Fruit fly (Drosophila melanogaster): Measurements from ENCODE around the gene CG4935.

Gene CG4935

DNA sequence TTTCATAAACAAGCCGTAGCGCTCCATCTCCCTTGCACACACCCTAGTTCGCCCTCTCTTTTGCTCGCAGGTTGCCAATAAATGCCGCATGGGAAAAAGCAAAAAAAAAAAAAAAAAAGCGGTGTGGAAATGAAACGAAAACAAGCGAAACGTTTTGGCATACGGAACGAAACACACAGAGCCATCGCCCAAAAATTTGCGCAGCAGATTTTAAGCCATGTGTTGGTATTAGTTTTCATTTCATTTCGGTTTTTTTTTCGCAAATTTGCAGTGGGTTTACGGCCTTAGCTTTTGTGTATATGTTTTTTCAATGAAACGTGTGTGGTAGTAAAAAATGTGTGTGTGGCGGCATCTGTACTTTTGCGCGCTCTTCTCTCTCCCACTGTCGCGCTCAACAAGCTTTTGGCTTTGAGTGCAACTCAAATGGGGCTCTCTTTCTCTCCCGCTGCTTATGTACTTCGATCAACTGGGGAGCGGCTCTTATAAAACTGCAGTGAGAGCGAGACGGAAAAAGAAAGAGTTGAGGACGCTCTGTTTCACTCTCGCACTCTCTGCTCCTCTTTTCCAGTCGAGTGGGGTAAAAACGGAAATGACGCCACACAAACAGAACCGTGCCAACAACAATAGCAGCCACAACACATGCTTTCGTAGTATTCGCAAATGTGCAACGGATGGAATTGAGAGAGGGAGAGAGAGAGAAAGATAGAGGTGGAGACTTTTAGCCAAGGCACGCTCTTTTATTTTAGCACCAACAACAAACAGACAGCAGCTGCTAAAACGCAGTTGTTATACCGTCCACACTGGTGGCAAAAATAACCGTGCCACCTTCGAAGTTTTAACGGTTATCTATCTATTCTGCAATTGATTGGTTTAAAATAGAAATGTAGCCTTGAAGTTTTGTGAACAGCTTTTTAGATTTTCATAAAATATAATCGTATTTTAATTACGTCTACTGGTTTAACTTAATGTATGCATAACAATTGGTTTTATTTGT lies 22.7 kb downstream of the CG4935 start (continued):
- TF ChIP-seq Taf1 (GFP tag; IDR thresholded peaks at IDR 0.05) = no peak
- TF ChIP-seq schlank (tag; optimal IDR thresholded peaks at IDR 0.05) = peak; percentile 47
- peak; percentile 30 for TF ChIP-seq CG6854 (GFP tag; optimal IDR thresholded peaks at IDR 0.05)
- no peak for TF ChIP-seq h (optimal IDR thresholded peaks at IDR 0.05)
- TF ChIP-seq CG1792 (GFP tag; optimal IDR thresholded peaks at IDR 0.05) = peak; percentile 3
- peak; percentile 61 for TF ChIP-seq CG13775 (GFP tag; optimal IDR thresholded peaks at IDR 0.05)
- TF ChIP-seq CG12659 (GFP tag; optimal IDR thresholded peaks at IDR 0.05) = peak; percentile 47
- TF ChIP-seq kni (GFP tag; optimal IDR thresholded peaks at IDR 0.05) = peak; percentile 84
- peak; percentile 42 for TF ChIP-seq onecut (GFP tag; IDR thresholded peaks at IDR 0.05)
- peak; percentile 57 for TF ChIP-seq CrebB (tag; optimal IDR thresholded peaks at IDR 0.05)
- peak; percentile 58 for TF ChIP-seq CG4707 (GFP tag; optimal IDR thresholded peaks at IDR 0.05)
- TF ChIP-seq Trl (optimal IDR thresholded peaks at IDR 0.05) = peak; percentile 94 to 99
- peak; percentile 13 for TF ChIP-seq Trl (GFP tag; optimal IDR thresholded peaks at IDR 0.05)
- no peak for TF ChIP-seq kay (GFP tag; optimal IDR thresholded peaks at IDR 0.05)
- no peak for TF ChIP-seq CG34422 (GFP tag; IDR thresholded peaks at IDR 0.05)
- peak; percentile 56 for TF ChIP-seq CG6765 (GFP tag; optimal IDR thresholded peaks at IDR 0.05)
- TF ChIP-seq nau (GFP tag; optimal IDR thresholded peaks at IDR 0.05) = peak; percentile 51
- no peak for TF ChIP-seq btn (GFP tag; optimal IDR thresholded peaks at IDR 0.05)
- TF ChIP-seq Ssrp (tag; optimal IDR thresholded peaks at IDR 0.05) = peak; percentile 1
- TF ChIP-seq maf-S (GFP tag; optimal IDR thresholded peaks at IDR 0.05) = peak; percentile 8
- no peak for TF ChIP-seq dysf (GFP tag; IDR thresholded peaks at IDR 0.05)
- no peak for TF ChIP-seq CG33557 (GFP tag; optimal IDR thresholded peaks at IDR 0.05)
- TF ChIP-seq usp (GFP tag; optimal IDR thresholded peaks at IDR 0.05) = no peak
- no peak for TF ChIP-seq wor (GFP tag; IDR thresholded peaks at IDR 0.05)
- no peak for TF ChIP-seq Atf6 (GFP tag; IDR thresholded peaks at IDR 0.05)
- peak; percentile 26 for TF ChIP-seq tio (GFP tag; optimal IDR thresholded peaks at IDR 0.05)
- peak; percentile 37 for TF ChIP-seq Antp (GFP tag; optimal IDR thresholded peaks at IDR 0.05)
- TF ChIP-seq sd (tag; optimal IDR thresholded peaks at IDR 0.05) = peak; percentile 41
- peak; percentile 50 for TF ChIP-seq ind (GFP tag; optimal IDR thresholded peaks at IDR 0.05)
- TF ChIP-seq al (GFP tag; IDR thresholded peaks at IDR 0.05) = no peak
- TF ChIP-seq sc (optimal IDR thresholded peaks at IDR 0.05) = no peak
- no peak for TF ChIP-seq sc (GFP tag; optimal IDR thresholded peaks at IDR 0.05)
- no peak for TF ChIP-seq CG42726 (GFP tag; IDR thresholded peaks at IDR 0.05; ENCODE audit: partially characterized antibody)
- no peak for TF ChIP-seq fu2 (GFP tag; optimal IDR thresholded peaks at IDR 0.05)
- peak; percentile 10 to 72 for TF ChIP-seq Hr51 (GFP tag; optimal IDR thresholded peaks at IDR 0.05)
- TF ChIP-seq CG15514 (GFP tag; optimal IDR thresholded peaks at IDR 0.05) = peak; percentile 36
- peak; percentile 34 for TF ChIP-seq CG12155 (GFP tag; optimal IDR thresholded peaks at IDR 0.05)
- no peak for TF ChIP-seq Lpt (GFP tag; optimal IDR thresholded peaks at IDR 0.05)
- peak; percentile 27 for TF ChIP-seq CG18262 (tag; optimal IDR thresholded peaks at IDR 0.05)
- TF ChIP-seq CG10979 (tag; optimal IDR thresholded peaks at IDR 0.05) = no peak
- TF ChIP-seq CG16813 (GFP tag; IDR thresholded peaks at IDR 0.05; ENCODE audit: partially characterized antibody) = no peak
- TF ChIP-seq CG31441 (GFP tag; IDR thresholded peaks at IDR 0.05) = no peak
- peak; percentile 83 for TF ChIP-seq CG3281 (GFP tag; optimal IDR thresholded peaks at IDR 0.05)
- TF ChIP-seq bcd (GFP tag; optimal IDR thresholded peaks at IDR 0.05) = peak; percentile 23
- TF ChIP-seq Meics (GFP tag; optimal IDR thresholded peaks at IDR 0.05) = peak; percentile 68
- no peak for TF ChIP-seq wdn (GFP tag; IDR thresholded peaks at IDR 0.05)
- peak; percentile 52 for TF ChIP-seq org-1 (GFP tag; optimal IDR thresholded peaks at IDR 0.05)
- TF ChIP-seq CG4404 (GFP tag; IDR thresholded peaks at IDR 0.05) = no peak
- TF ChIP-seq HmgD (GFP tag; optimal IDR thresholded peaks at IDR 0.05) = no peak
- no peak for TF ChIP-seq CG43689 (GFP tag; IDR thresholded peaks at IDR 0.05)
